Worm (Caenorhabditis elegans) whole organism, L4/young adult: ENCODE measurements around the gene ttr-43.

Source experiments
- W03F9.2 ChIP-seq: fragments of 150-350 bp; optimal IDR thresholded peaks from 2 replicates; lab custom pipeline; 2014; ENCODE audit warnings: missing biosample characterization, missing genetic modification characterization
- dao-5 ChIP-seq: sonication (generic microtip); optimal IDR thresholded peaks from 2 replicates; lab custom pipeline; 2016; ENCODE audit warnings: missing genotype, missing genetic modification characterization, moderate library complexity, missing compliant biosample characterization
- him-1 ChIP-seq: sonication (generic microtip); optimal IDR thresholded peaks from 2 replicates; lab custom pipeline; 2016; ENCODE audit warnings: missing genotype, missing genetic modification reagents, missing genetic modification characterization, missing compliant biosample characterization

ttr-43 gene

ce11 chrV:12575846-12576245 is 14.7 kb downstream of the ttr-43 start:
- no peak for TF ChIP-seq W03F9.2 (tag; lab: Kevin White, UChicago)

- no peak for TF ChIP-seq him-1 (tag; lab: Kevin White, UChicago)
- TF ChIP-seq dao-5 (tag; lab: Kevin White, UChicago), result no peak
- no peak for TF ChIP-seq W03F9.2 (tag; lab: Kevin White, UChicago)
Observed at ce11 chrV:12570271-12570670, 20.2 kb downstream of the ttr-43 start.

ce11 chrV:12567850-12568249 is 22.7 kb downstream of the ttr-43 start, which contains the start of gene E02A10.4:
Gene E02A10.4, minus strand, starts transcription at chrV:12567950.
- TF ChIP-seq W03F9.2 (tag; lab: Kevin White, UChicago) (no peak), him-1 (tag; lab: Kevin White, UChicago) (no peak), dao-5 (tag; lab: Kevin White, UChicago) (no peak)

ce11 chrV:12567312-12567711 is 23.2 kb downstream of the ttr-43 start:
- TF ChIP-seq W03F9.2 (tag; lab: Kevin White, UChicago) (no peak), him-1 (tag; lab: Kevin White, UChicago) (no peak), dao-5 (tag; lab: Kevin White, UChicago) (no peak)

ce11 chrV:12564902-12565301 is 25.6 kb downstream of the ttr-43 start:
- no peak for TF ChIP-seq W03F9.2 (tag; lab: Kevin White, UChicago)
- TF ChIP-seq dao-5 (tag; lab: Kevin White, UChicago), result no peak
- TF ChIP-seq him-1 (tag; lab: Kevin White, UChicago), result no peak

ce11 chrV:12563187-12563586 is 27.3 kb downstream of the ttr-43 start, which contains the start of gene mrps-5:
Gene mrps-5, plus strand, starts transcription at chrV:12563487.
- TF ChIP-seq him-1 (tag; lab: Kevin White, UChicago), result no peak
- no peak for TF ChIP-seq W03F9.2 (tag; lab: Kevin White, UChicago)
- no peak for TF ChIP-seq dao-5 (tag; lab: Kevin White, UChicago)

ce11 chrV:12560328-12560782 is 30.1 kb downstream of the ttr-43 start, which contains the start of gene sel-1:
Gene sel-1, plus strand, starts transcription at chrV:12560732.
- TF ChIP-seq him-1 (tag; lab: Kevin White, UChicago) (no peak), dao-5 (tag; lab: Kevin White, UChicago) (no peak), W03F9.2 (tag; lab: Kevin White, UChicago) (no peak)

- TF ChIP-seq dao-5 (tag; lab: Kevin White, UChicago) (no peak), him-1 (tag; lab: Kevin White, UChicago) (no peak), W03F9.2 (tag; lab: Kevin White, UChicago) (no peak)
Observed at ce11 chrV:12556904-12557303, 33.6 kb downstream of the ttr-43 start.

- no peak for TF ChIP-seq dao-5 (tag; lab: Kevin White, UChicago)
- no peak for TF ChIP-seq him-1 (tag; lab: Kevin White, UChicago)
- no peak for TF ChIP-seq W03F9.2 (tag; lab: Kevin White, UChicago)
Observed at ce11 chrV:12555872-12556271, 34.6 kb downstream of the ttr-43 start.

- no peak for TF ChIP-seq W03F9.2 (tag; lab: Kevin White, UChicago)
- no peak for TF ChIP-seq dao-5 (tag; lab: Kevin White, UChicago)
- no peak for TF ChIP-seq him-1 (tag; lab: Kevin White, UChicago)
Observed at ce11 chrV:12554172-12555031, 36.1 kb downstream of the ttr-43 start.

ce11 chrV:12553286-12553725 is 37.2 kb downstream of the ttr-43 start:
- TF ChIP-seq him-1 (tag; lab: Kevin White, UChicago), result no peak
- no peak for TF ChIP-seq dao-5 (tag; lab: Kevin White, UChicago)
- TF ChIP-seq W03F9.2 (tag; lab: Kevin White, UChicago), result no peak

- TF ChIP-seq him-1 (tag; lab: Kevin White, UChicago) (no peak), dao-5 (tag; lab: Kevin White, UChicago) (no peak), W03F9.2 (tag; lab: Kevin White, UChicago) (no peak)
Observed at ce11 chrV:12552671-12553212, 37.8 kb downstream of the ttr-43 start, which contains the start of gene F45D3.4. Gene F45D3.4, minus strand, starts transcription at chrV:12553191.
